Worm (Caenorhabditis elegans) whole organism, L1 larva: ENCODE data around the gene K08D12.3.

ENCODE experiments used
- C16A3.4 ChIP-seq: fragments of 150-350 bp; optimal IDR thresholded peaks from 2 replicates; lab custom pipeline; 2014; ENCODE audit warnings: missing biosample characterization, missing genetic modification characterization
- F16B12.6 ChIP-seq: fragments of 150-350 bp; optimal IDR thresholded peaks from 2 replicates; lab custom pipeline; 2014; ENCODE audit warnings: missing biosample characterization, missing genetic modification characterization
- aha-1 ChIP-seq: fragments of 150-350 bp; optimal IDR thresholded peaks from 2 replicates; lab custom pipeline; 2014; ENCODE audit warnings: missing biosample characterization, missing genetic modification characterization
- alr-1 ChIP-seq: fragments of 200-800 bp; sonication (Bioruptor generic); optimal IDR thresholded peaks from 2 replicates; lab custom pipeline; 2018; ENCODE audit warnings: borderline replicate concordance, mild to moderate bottlenecking, missing genetic modification characterization, missing compliant biosample characterization
- ama-1 ChIP-seq: fragments of 150-350 bp; optimal IDR thresholded peaks from 2 replicates; lab custom pipeline; 2014
- ceh-63 ChIP-seq: fragments of 200-800 bp; sonication (Bioruptor generic); optimal IDR thresholded peaks from 2 replicates; lab custom pipeline; 2018; ENCODE audit warnings: mild to moderate bottlenecking, missing genetic modification characterization, missing compliant biosample characterization
- ceh-8 ChIP-seq: fragments of 200-800 bp; sonication (Bioruptor generic); optimal IDR thresholded peaks from 2 replicates; lab custom pipeline; 2018; ENCODE audit warnings: mild to moderate bottlenecking, missing genetic modification characterization, moderate library complexity, missing compliant biosample characterization
- ceh-82 ChIP-seq, 3 experiments: fragments of 150-350 bp in 1 of 3; sonication (generic microtip) in 2 of 3; optimal IDR thresholded peaks; 2 replicates each; lab custom pipeline; 2014 to 2017; ENCODE audit warnings: missing biosample characterization in 3 of 3, missing genetic modification characterization in 3 of 3
- ceh-88 ChIP-seq: fragments of 200-800 bp; sonication (Bioruptor generic); IDR thresholded peaks from 2 replicates; pipeline ENCODE4 v1.3.6; 2022; ENCODE audit warnings: missing genetic modification characterization, missing compliant biosample characterization
- dpl-1 ChIP-seq, 3 experiments: fragments of 150-350 bp in 2 of 3; sonication (generic microtip) in 1 of 3; optimal IDR thresholded peaks; 2 replicates each; lab custom pipeline; 2014 to 2017; ENCODE audit warnings: missing biosample characterization in 3 of 3, missing genetic modification characterization in 3 of 3, missing genetic modification reagents in 3 of 3
- efl-1 ChIP-seq, 4 experiments: fragments of 150-350 bp; optimal IDR thresholded peaks in 3 of 4; peaks in 1 of 4; 1 replicate in 1 of 4; 2 replicates in 3 of 4; lab custom pipeline; 2014; ENCODE audit warnings: missing biosample characterization in 2 of 4, missing genetic modification characterization in 2 of 4, missing genetic modification reagents in 2 of 4
- egl-27 ChIP-seq, 2 experiments: fragments of 150-350 bp in 1 of 2; sonication (generic microtip); optimal IDR thresholded peaks; 3 replicates each; lab custom pipeline; 2017 to 2018; ENCODE audit warnings: missing biosample characterization in 2 of 2, missing genetic modification characterization in 2 of 2, missing genetic modification reagents in 2 of 2
- elt-2 ChIP-seq: sonication (generic microtip); optimal IDR thresholded peaks from 2 replicates; lab custom pipeline; 2016; ENCODE audit warnings: missing genetic modification characterization, mild to moderate bottlenecking, inconsistent platforms, missing compliant biosample characterization, missing genetic modification reagents
- irx-1 ChIP-seq: sonication (generic microtip); optimal IDR thresholded peaks from 2 replicates; lab custom pipeline; 2016; ENCODE audit warnings: missing genetic modification characterization, missing compliant biosample characterization
- jun-1 ChIP-seq: fragments of 150-350 bp; optimal IDR thresholded peaks from 2 replicates; lab custom pipeline; 2014; ENCODE audit warnings: missing biosample characterization, missing genetic modification reagents, missing genetic modification characterization
- lin-13 ChIP-seq: fragments of 150-350 bp; optimal IDR thresholded peaks from 2 replicates; lab custom pipeline; 2014; ENCODE audit warnings: missing biosample characterization, missing genetic modification reagents, missing genetic modification characterization
- lin-39 ChIP-seq: fragments of 150-350 bp; optimal IDR thresholded peaks from 2 replicates; lab custom pipeline; 2014; ENCODE audit warnings: missing biosample characterization, missing genetic modification reagents, missing genetic modification characterization
- lsy-2 ChIP-seq, 2 experiments: fragments of 150-350 bp; optimal IDR thresholded peaks; 2 replicates each; lab custom pipeline; 2014; ENCODE audit warnings: missing biosample characterization in 2 of 2, missing genetic modification characterization in 2 of 2
- mab-9 ChIP-seq: fragments of 200-800 bp; sonication (Bioruptor generic); IDR thresholded peaks from 2 replicates; pipeline ENCODE4 v1.3.6; 2022; ENCODE audit warnings: missing genetic modification reagents, missing genetic modification characterization, missing compliant biosample characterization
- mdl-1 ChIP-seq, 2 experiments: fragments of 150-350 bp; optimal IDR thresholded peaks; 2 replicates each; lab custom pipeline; 2014 to 2017; ENCODE audit warnings: missing biosample characterization in 2 of 2, missing genetic modification characterization in 2 of 2, inconsistent platforms in 1 of 2
- mep-1 ChIP-seq: fragments of 150-350 bp; optimal IDR thresholded peaks from 2 replicates; lab custom pipeline; 2014; ENCODE audit warnings: missing biosample characterization, missing genetic modification characterization
- nhr-11 ChIP-seq: fragments of 150-350 bp; optimal IDR thresholded peaks from 2 replicates; lab custom pipeline; 2014; ENCODE audit warnings: missing biosample characterization, missing genetic modification characterization
- nhr-20 ChIP-seq: sonication (generic microtip); optimal IDR thresholded peaks from 2 replicates; lab custom pipeline; 2016; ENCODE audit warnings: mild to moderate bottlenecking, missing genetic modification characterization, missing compliant biosample characterization
- nhr-47 ChIP-seq: sonication (generic microtip); optimal IDR thresholded peaks from 2 replicates; lab custom pipeline; 2016; ENCODE audit warnings: mild to moderate bottlenecking, missing genetic modification characterization, moderate library complexity, missing compliant biosample characterization
- nhr-71 ChIP-seq: sonication (generic microtip); optimal IDR thresholded peaks from 2 replicates; lab custom pipeline; 2016; ENCODE audit warnings: mild to moderate bottlenecking, missing genetic modification characterization, moderate library complexity, missing compliant biosample characterization
- nhr-85 ChIP-seq: sonication (generic microtip); peaks from one replicate; lab custom pipeline; 2016; ENCODE audit warnings: missing genetic modification characterization, inconsistent platforms, missing compliant biosample characterization
- pqm-1 ChIP-seq: sonication (generic microtip); optimal IDR thresholded peaks from 3 replicates; lab custom pipeline; 2017; ENCODE audit warnings: missing biosample characterization, missing genetic modification characterization
- rnt-1 ChIP-seq: sonication (generic microtip); optimal IDR thresholded peaks from 2 replicates; lab custom pipeline; 2016; ENCODE audit warnings: mild to moderate bottlenecking, missing genetic modification characterization, moderate library complexity, missing compliant biosample characterization
- snu-23 ChIP-seq: sonication (generic microtip); optimal IDR thresholded peaks from 2 replicates; lab custom pipeline; 2016; ENCODE audit warnings: missing genetic modification characterization, missing compliant biosample characterization
- swsn-7 ChIP-seq: sonication (generic microtip); optimal IDR thresholded peaks from 2 replicates; lab custom pipeline; 2016; ENCODE audit warnings: missing genetic modification characterization, missing compliant biosample characterization
- unc-30 ChIP-seq: sonication (generic microtip); optimal IDR thresholded peaks from 2 replicates; lab custom pipeline; 2017; ENCODE audit warnings: missing biosample characterization, missing genetic modification characterization
- unc-98 ChIP-seq: fragments of 200-800 bp; sonication (Bioruptor generic); IDR thresholded peaks from 2 replicates; pipeline ENCODE4 v1.3.6; 2022; ENCODE audit warnings: missing genetic modification characterization, missing compliant biosample characterization
- zag-1 ChIP-seq: fragments of 150-350 bp; optimal IDR thresholded peaks from 2 replicates; lab custom pipeline; 2014; ENCODE audit warnings: missing biosample characterization, missing genetic modification characterization
- zip-4 ChIP-seq: fragments of 200-800 bp; sonication (Bioruptor generic); optimal IDR thresholded peaks from 2 replicates; lab custom pipeline; 2018; ENCODE audit warnings: mild to moderate bottlenecking, missing genetic modification characterization, moderate library complexity, missing compliant biosample characterization
- ztf-11 ChIP-seq, 2 experiments: sonication (generic microtip); optimal IDR thresholded peaks; 2 replicates each; lab custom pipeline; 2016 to 2017; ENCODE audit warnings: missing genetic modification characterization in 2 of 2, missing biosample characterization in 1 of 2, missing compliant biosample characterization in 1 of 2
- ztf-4 ChIP-seq: fragments of 150-350 bp; optimal IDR thresholded peaks from 2 replicates; lab custom pipeline; 2014; ENCODE audit warnings: missing biosample characterization, missing genetic modification characterization

Gene K08D12.3

DNA sequence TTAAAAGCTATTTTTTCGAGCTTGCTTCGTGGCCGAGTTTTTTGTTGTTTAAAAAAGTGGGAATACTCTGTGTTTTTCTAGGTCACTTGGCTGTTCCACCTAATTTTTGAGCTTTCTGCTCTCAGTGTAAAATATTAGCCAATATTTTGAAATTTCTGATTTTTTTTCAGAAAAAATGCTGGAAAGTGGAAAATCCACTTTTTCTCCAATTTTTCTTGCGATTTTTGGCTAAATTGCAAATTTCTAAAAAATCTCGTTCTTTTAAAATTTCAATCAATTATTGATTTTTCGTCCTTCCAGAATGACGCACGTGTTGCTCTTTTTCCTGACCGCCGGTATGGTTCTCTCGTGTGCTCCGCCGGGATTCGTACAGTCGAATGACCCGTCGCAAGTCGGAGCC lies 3.1 kb upstream of the K08D12.3 start, which contains the start of gene K08D12.4:
Gene K08D12.4 (plus strand): TSS at position 301 of the 400 bp plus-strand sequence.
- TF ChIP-seq F16B12.6: no peak
- no peak for TF ChIP-seq nhr-71 (tag; lab: Kevin White, UChicago)
- TF ChIP-seq ceh-8 (GFP tag; lab: Kevin White, UChicago): no peak
- no peak for TF ChIP-seq ceh-63 (GFP tag; lab: Kevin White, UChicago)
- TF ChIP-seq aha-1 (tag; lab: Kevin White, UChicago): no peak
- TF ChIP-seq irx-1: no peak
- no peak for TF ChIP-seq lin-39 (tag; lab: Kevin White, UChicago)

DNA sequence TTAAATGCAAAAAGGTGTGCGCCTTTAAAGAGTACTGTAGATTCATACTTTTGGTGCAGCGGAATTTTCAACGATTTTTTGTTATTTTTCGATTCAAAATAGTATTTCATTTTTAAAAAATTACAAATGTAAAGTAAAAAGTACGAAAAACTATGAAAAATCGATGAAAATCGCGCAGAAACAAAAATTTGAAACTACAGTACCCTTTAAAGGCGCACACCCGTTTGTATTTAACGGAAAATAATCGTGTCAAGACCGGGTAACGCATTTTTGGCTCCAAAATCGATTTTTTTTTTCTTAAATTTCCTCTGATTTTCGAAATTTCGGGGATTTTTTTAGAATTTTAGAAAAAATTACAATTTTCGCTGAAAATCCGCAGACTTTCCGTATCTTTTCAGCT lies 2.1 kb upstream of the K08D12.3 start:
- TF ChIP-seq rnt-1: no peak
- no peak for TF ChIP-seq nhr-11 (tag; lab: Kevin White, UChicago)
- TF ChIP-seq ceh-88 (GFP tag; lab: Robert Waterston, UW): no peak
- no peak for TF ChIP-seq efl-1 (optimal IDR thresholded peaks at IDR 0.05; lab: Kevin White, UChicago)
- no peak for TF ChIP-seq efl-1 (GFP tag; optimal IDR thresholded peaks at IDR 0.05 in 1 of 2; lab: Kevin White, UChicago)
- TF ChIP-seq lin-39 (tag; lab: Kevin White, UChicago): no peak
- no peak for TF ChIP-seq unc-30 (tag; lab: Kevin White, UChicago)
- TF ChIP-seq nhr-71 (tag; lab: Kevin White, UChicago): no peak
- no peak for TF ChIP-seq ceh-8 (GFP tag; lab: Kevin White, UChicago)
- TF ChIP-seq mdl-1 (tag; optimal IDR thresholded peaks at IDR 0.05; lab: Kevin White, UChicago): no peak
- no peak for TF ChIP-seq F16B12.6
- TF ChIP-seq elt-2: no peak
- no peak for TF ChIP-seq dpl-1 (GFP tag; optimal IDR thresholded peaks at IDR 0.05; lab: Kevin White, UChicago)
- no peak for TF ChIP-seq irx-1
- no peak for TF ChIP-seq pqm-1 (tag; lab: Kevin White, UChicago)
- no peak for TF ChIP-seq egl-27 (tag; optimal IDR thresholded peaks at IDR 0.05; lab: Kevin White, UChicago)
- no peak for TF ChIP-seq snu-23 (GFP tag; lab: Kevin White, UChicago)

ce11 chrIV:1708426-1708826 lies 1.6 kb upstream of the K08D12.3 start:
- no peak for TF ChIP-seq nhr-71 (tag; lab: Kevin White, UChicago)
- TF ChIP-seq mep-1 (tag; lab: Kevin White, UChicago): no peak
- no peak for TF ChIP-seq zag-1 (tag; lab: Kevin White, UChicago)
- no peak for TF ChIP-seq irx-1
- no peak for TF ChIP-seq unc-98 (GFP tag; lab: Robert Waterston, UW)
- no peak for TF ChIP-seq C16A3.4 (tag; lab: Kevin White, UChicago)
- TF ChIP-seq nhr-85 (tag; lab: Kevin White, UChicago): peak; percentile 75
- TF ChIP-seq alr-1 (tag; lab: Kevin White, UChicago): no peak
- peak; percentile 1 for TF ChIP-seq ama-1

DNA sequence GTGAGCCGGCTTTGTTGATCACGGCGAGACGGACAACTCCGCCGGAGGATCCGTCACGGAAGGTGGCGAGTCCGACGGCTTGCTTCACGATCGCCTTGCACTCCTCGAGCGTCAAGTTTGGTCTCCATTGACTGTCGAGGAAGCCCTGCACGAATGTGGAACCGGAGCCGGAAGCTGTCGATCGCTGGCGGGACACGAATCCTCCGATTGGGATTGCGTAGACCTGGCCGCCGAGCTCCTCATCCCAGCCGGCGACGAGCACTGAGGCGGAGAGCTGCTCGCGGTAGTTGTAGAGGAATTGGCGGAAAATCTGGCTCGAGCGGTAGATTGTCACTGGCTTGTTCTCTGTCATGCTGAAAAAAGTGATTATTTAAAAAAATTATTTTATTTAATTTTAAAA lies 1.1 kb upstream of the K08D12.3 start:
- TF ChIP-seq jun-1 (tag; lab: Kevin White, UChicago) (no peak), ztf-4 (tag; lab: Kevin White, UChicago) (no peak), ceh-8 (GFP tag; lab: Kevin White, UChicago) (peak; percentile 43)

ce11 chrIV:1710535-1710934 lies 470 bp downstream of the K08D12.3 start:
- TF ChIP-seq mab-9 (GFP tag; lab: Robert Waterston, UW) (0 out of 2 replicates have a peak, but pooled peaks have one; percentile 31), ceh-8 (GFP tag; lab: Kevin White, UChicago) (peak; percentile 49), lin-13 (GFP tag; lab: Kevin White, UChicago) (no peak), lsy-2 (tag; optimal IDR thresholded peaks at IDR 0.05; lab: Kevin White, UChicago) (no peak), nhr-47 (no peak), ztf-11 (tag; optimal IDR thresholded peaks at IDR 0.05; lab: Kevin White, UChicago) (no peak), ceh-82 (tag; optimal IDR thresholded peaks at IDR 0.05; lab: Kevin White, UChicago) (no peak), swsn-7 (tag; lab: Kevin White, UChicago) (no peak), efl-1 (optimal IDR thresholded peaks at IDR 0.05; lab: Kevin White, UChicago) (no peak), efl-1 (GFP tag; optimal IDR thresholded peaks at IDR 0.05 in 1 of 2; lab: Kevin White, UChicago) (peak in 1 of 2 experiments; percentile 69), egl-27 (tag; optimal IDR thresholded peaks at IDR 0.05; lab: Kevin White, UChicago) (no peak), ceh-63 (GFP tag; lab: Kevin White, UChicago) (no peak), rnt-1 (no peak), C16A3.4 (tag; lab: Kevin White, UChicago) (no peak), F16B12.6 (no peak), nhr-20 (tag; lab: Kevin White, UChicago) (no peak), zip-4 (GFP tag; lab: Kevin White, UChicago) (no peak)
